Fruit fly (Drosophila melanogaster): ENCODE data around the gene FoxP.

dm6 chr3R:9701897-9702296 is 28.8 kb downstream of the FoxP start:
- TF ChIP-seq Mnt (GFP tag; optimal IDR thresholded peaks at IDR 0.05) (no peak), Crg-1 (GFP tag; optimal IDR thresholded peaks at IDR 0.05) (no peak), ovo (GFP tag; optimal IDR thresholded peaks at IDR 0.05) (no peak), bab1 (GFP tag; optimal IDR thresholded peaks at IDR 0.05) (no peak), kay (GFP tag; ENCODE audit: borderline replicate concordance) (no peak), CG7045 (GFP tag; optimal IDR thresholded peaks at IDR 0.05) (no peak), CG33017 (tag; optimal IDR thresholded peaks at IDR 0.05) (no peak)
